Fruit fly (Drosophila melanogaster) whole organism, embryonic: ENCODE measurements around the gene CG3634.

ENCODE experiments used
- ATbp ChIP-seq: fragments of 200-800 bp; sonication (Bioruptor generic); optimal IDR thresholded peaks from 2 replicates; lab custom pipeline; 2017; ENCODE audit warnings: missing biosample characterization, mild to moderate bottlenecking, missing genetic modification characterization, missing genetic modification reagents
- Atf-2 ChIP-seq: fragments of 200-800 bp; sonication (Bioruptor generic); optimal IDR thresholded peaks from 2 replicates; lab custom pipeline; 2016; ENCODE audit warnings: missing biosample characterization, missing genetic modification characterization
- Blimp-1 ChIP-seq: fragments of 200-800 bp; sonication (Bioruptor generic); optimal IDR thresholded peaks from 3 replicates; lab custom pipeline; 2018; ENCODE audit warnings: missing biosample characterization, missing genetic modification characterization, mild to moderate bottlenecking, moderate library complexity, missing genetic modification reagents
- CG10431 ChIP-seq: fragments of 200-800 bp; sonication (Bioruptor generic); optimal IDR thresholded peaks from 3 replicates; lab custom pipeline; 2018; ENCODE audit warnings: missing biosample characterization, mild to moderate bottlenecking, missing genetic modification characterization
- CG11696 ChIP-seq: fragments of 200-800 bp; sonication (Bioruptor generic); IDR thresholded peaks from 2 replicates; pipeline ENCODE4 v1.3.6; 2022; ENCODE audit warnings: missing biosample characterization, missing genetic modification characterization
- CG14667 ChIP-seq: fragments of 200-800 bp; sonication (Bioruptor generic); IDR thresholded peaks from 2 replicates; pipeline ENCODE4 v1.3.6; 2022; ENCODE audit warnings: missing biosample characterization, missing genetic modification characterization
- CG1529 ChIP-seq: fragments of 200-800 bp; sonication (Bioruptor generic); optimal IDR thresholded peaks from 3 replicates; lab custom pipeline; 2018; ENCODE audit warnings: missing biosample characterization, missing genetic modification characterization
- CG1603 ChIP-seq: fragments of 200-800 bp; sonication (Bioruptor generic); optimal IDR thresholded peaks from 2 replicates; lab custom pipeline; 2019; ENCODE audit warnings: missing biosample characterization, mild to moderate bottlenecking, missing genetic modification characterization, moderate library complexity
- CG1832 ChIP-seq: fragments of 200-800 bp; sonication (Bioruptor generic); optimal IDR thresholded peaks from 2 replicates; lab custom pipeline; 2017; ENCODE audit warnings: missing biosample characterization, mild to moderate bottlenecking, missing genetic modification characterization, inconsistent platforms
- CG18476 ChIP-seq: fragments of 200-800 bp; sonication (Bioruptor generic); optimal IDR thresholded peaks from 2 replicates; lab custom pipeline; 2016; ENCODE audit warnings: missing biosample characterization, mild to moderate bottlenecking, missing genetic modification characterization
- CG18619 ChIP-seq: fragments of 200-800 bp; sonication (Bioruptor generic); optimal IDR thresholded peaks from 3 replicates; lab custom pipeline; 2017; ENCODE audit warnings: missing biosample characterization, mild to moderate bottlenecking, missing genetic modification characterization
- CG18764 ChIP-seq: fragments of 200-800 bp; sonication (Bioruptor generic); optimal IDR thresholded peaks from 3 replicates; lab custom pipeline; 2016; ENCODE audit warnings: missing biosample characterization, missing genetic modification characterization
- CG2202 ChIP-seq: fragments of 200-800 bp; sonication (Bioruptor generic); optimal IDR thresholded peaks from 2 replicates; lab custom pipeline; 2018; ENCODE audit warnings: missing biosample characterization, mild to moderate bottlenecking, missing genetic modification characterization
- CG30431 ChIP-seq: fragments of 200-800 bp; sonication (Bioruptor generic); optimal IDR thresholded peaks from 2 replicates; lab custom pipeline; 2017; ENCODE audit warnings: missing biosample characterization, missing genetic modification characterization
- CG43689 ChIP-seq: fragments of 200-800 bp; sonication (Bioruptor generic); IDR thresholded peaks from 2 replicates; pipeline ENCODE4 v1.3.6; 2022; ENCODE audit warnings: missing biosample characterization, missing genetic modification characterization
- CG4617 ChIP-seq: fragments of 200-800 bp; sonication (Bioruptor generic); optimal IDR thresholded peaks from 3 replicates; lab custom pipeline; 2016; ENCODE audit warnings: missing biosample characterization, missing genetic modification characterization, borderline replicate concordance
- CG4854 ChIP-seq: fragments of 200-800 bp; sonication (Bioruptor generic); optimal IDR thresholded peaks from 2 replicates; lab custom pipeline; 2016; ENCODE audit warnings: missing biosample characterization, missing genetic modification characterization, inconsistent platforms
- CG9215 ChIP-seq: fragments of 200-800 bp; sonication (Bioruptor generic); IDR thresholded peaks from 2 replicates; pipeline ENCODE4 v1.3.6; 2022; ENCODE audit warnings: missing biosample characterization, missing genetic modification characterization
- CG9817 ChIP-seq: fragments of 200-800 bp; sonication (Bioruptor generic); optimal IDR thresholded peaks from 2 replicates; lab custom pipeline; 2018; ENCODE audit warnings: missing biosample characterization, mild to moderate bottlenecking, missing genetic modification characterization, moderate library complexity
- CG9876 ChIP-seq: fragments of 200-800 bp; sonication (Bioruptor generic); optimal IDR thresholded peaks from 2 replicates; lab custom pipeline; 2016; ENCODE audit warnings: missing biosample characterization, missing genetic modification characterization
- D19A ChIP-seq: fragments of 200-800 bp; optimal IDR thresholded peaks from 3 replicates; lab custom pipeline; 2019; ENCODE audit warnings: missing biosample characterization, mild to moderate bottlenecking, missing genetic modification characterization, moderate library complexity
- Dad ChIP-seq: fragments of 200-800 bp; sonication (Bioruptor generic); optimal IDR thresholded peaks from 3 replicates; lab custom pipeline; 2016; ENCODE audit warnings: missing biosample characterization, missing genetic modification characterization
- Deaf1 ChIP-seq: fragments of 200-800 bp; optimal IDR thresholded peaks from 3 replicates; lab custom pipeline; 2019; ENCODE audit warnings: missing biosample characterization, mild to moderate bottlenecking, missing genetic modification characterization, moderate library complexity
- Ets97D ChIP-seq: fragments of 200-800 bp; sonication (Bioruptor generic); optimal IDR thresholded peaks from 3 replicates; lab custom pipeline; 2016; ENCODE audit warnings: missing biosample characterization, missing genetic modification characterization
- Fer2 ChIP-seq: fragments of 200-800 bp; sonication (Bioruptor generic); optimal IDR thresholded peaks from 2 replicates; lab custom pipeline; 2018; ENCODE audit warnings: missing biosample characterization, mild to moderate bottlenecking, missing genetic modification characterization, moderate library complexity
- Hsf ChIP-seq: fragments of 200-800 bp; sonication (Bioruptor generic); optimal IDR thresholded peaks from 3 replicates; lab custom pipeline; 2016; ENCODE audit warnings: missing biosample characterization, missing genetic modification characterization
- MBD-R2 ChIP-seq: fragments of 200-800 bp; sonication (Bioruptor generic); IDR thresholded peaks from 2 replicates; pipeline ENCODE4 v1.3.6; 2022; ENCODE audit warnings: missing biosample characterization, missing genetic modification characterization
- Med ChIP-seq: fragments of 200-800 bp; sonication (Bioruptor generic); peaks from one replicate; lab custom pipeline; 2016; ENCODE audit warnings: missing biosample characterization, missing genetic modification characterization, mild to moderate bottlenecking, inconsistent platforms, moderate library complexity
- Myb ChIP-seq: fragments of 200-800 bp; sonication (Bioruptor generic); optimal IDR thresholded peaks from 2 replicates; lab custom pipeline; 2016; ENCODE audit warnings: missing biosample characterization, missing genetic modification characterization
- Nf-YA ChIP-seq: fragments of 200-800 bp; sonication (Bioruptor generic); IDR thresholded peaks from 2 replicates; pipeline ENCODE4 v1.3.6; 2022; ENCODE audit warnings: missing biosample characterization, missing genetic modification characterization
- Sry-β ChIP-seq: fragments of 200-800 bp; sonication (Bioruptor generic); optimal IDR thresholded peaks from 2 replicates; lab custom pipeline; 2018; ENCODE audit warnings: missing biosample characterization, mild to moderate bottlenecking, missing genetic modification characterization, moderate library complexity
- Sry-δ ChIP-seq: fragments of 200-800 bp; sonication (Bioruptor generic); optimal IDR thresholded peaks from 2 replicates; lab custom pipeline; 2016; ENCODE audit warnings: missing biosample characterization, missing genetic modification characterization
- YL-1 ChIP-seq: fragments of 200-800 bp; sonication (Bioruptor generic); optimal IDR thresholded peaks from 3 replicates; lab custom pipeline; 2017; ENCODE audit warnings: missing biosample characterization, mild to moderate bottlenecking, missing genetic modification characterization
- aop ChIP-seq: fragments of 200-800 bp; sonication (Bioruptor generic); IDR thresholded peaks from 2 replicates; pipeline ENCODE4 v1.3.6; 2022; ENCODE audit warnings: missing biosample characterization, missing genetic modification characterization
- ash1 ChIP-seq: fragments of 200-800 bp; sonication (Bioruptor generic); optimal IDR thresholded peaks from 2 replicates; lab custom pipeline; 2018; ENCODE audit warnings: missing biosample characterization, mild to moderate bottlenecking, missing genetic modification characterization
- bcd ChIP-seq: fragments of 200-800 bp; sonication (Bioruptor generic); optimal IDR thresholded peaks from 2 replicates; lab custom pipeline; 2017; ENCODE audit warnings: missing biosample characterization, mild to moderate bottlenecking, missing genetic modification characterization
- dati ChIP-seq: fragments of 200-800 bp; sonication (Bioruptor generic); IDR thresholded peaks from 2 replicates; pipeline ENCODE4 v1.3.6; 2022; ENCODE audit warnings: missing biosample characterization, missing genetic modification characterization
- ewg ChIP-seq: fragments of 200-800 bp; sonication (Bioruptor generic); optimal IDR thresholded peaks from 3 replicates; lab custom pipeline; 2017; ENCODE audit warnings: mild to moderate bottlenecking, missing biosample characterization, missing genetic modification reagents, missing genetic modification characterization
- kay ChIP-seq: fragments of 200-800 bp; sonication (Bioruptor generic); optimal IDR thresholded peaks from 2 replicates; lab custom pipeline; 2016; ENCODE audit warnings: missing biosample characterization, missing genetic modification characterization
- luna ChIP-seq: fragments of 200-800 bp; sonication (Bioruptor generic); optimal IDR thresholded peaks from 2 replicates; lab custom pipeline; 2016; ENCODE audit warnings: missing biosample characterization, missing genetic modification characterization
- mam ChIP-seq: fragments of 200-800 bp; sonication (Bioruptor generic); optimal IDR thresholded peaks from 3 replicates; lab custom pipeline; 2016; ENCODE audit warnings: missing biosample characterization, missing genetic modification characterization
- org-1 ChIP-seq: fragments of 200-800 bp; sonication (Bioruptor generic); optimal IDR thresholded peaks from 2 replicates; lab custom pipeline; 2017; ENCODE audit warnings: missing biosample characterization, missing genetic modification characterization
- pita ChIP-seq: fragments of 200-800 bp; sonication (Bioruptor generic); optimal IDR thresholded peaks from 2 replicates; lab custom pipeline; 2017; ENCODE audit warnings: missing biosample characterization, mild to moderate bottlenecking, missing genetic modification characterization
- pzg ChIP-seq: fragments of 200-800 bp; sonication (Bioruptor generic); optimal IDR thresholded peaks from 3 replicates; lab custom pipeline; 2018; ENCODE audit warnings: missing biosample characterization, mild to moderate bottlenecking, missing genetic modification characterization, moderate library complexity
- sc ChIP-seq, 3 experiments: fragments of >200 bp in 2 of 3; fragments of 200-800 bp in 1 of 3; sonication (Bioruptor generic) in 1 of 3; optimal IDR thresholded peaks; 2 replicates in 2 of 3; 3 replicates in 1 of 3; lab custom pipeline; 2017; ENCODE audit warnings: mild to moderate bottlenecking in 1 of 3, missing biosample characterization in 1 of 3, missing genetic modification characterization in 1 of 3, missing genetic modification reagents in 1 of 3
- scrt ChIP-seq: fragments of 200-800 bp; sonication (Bioruptor generic); optimal IDR thresholded peaks from 2 replicates; lab custom pipeline; 2018; ENCODE audit warnings: missing biosample characterization, mild to moderate bottlenecking, missing genetic modification characterization, moderate library complexity
- unc-4 ChIP-seq: fragments of 200-800 bp; sonication (Bioruptor generic); IDR thresholded peaks from 2 replicates; pipeline ENCODE4 v1.3.6; 2022; ENCODE audit warnings: missing biosample characterization, missing genetic modification characterization; ENCODE audit not compliant: partially characterized antibody
- vfl ChIP-seq: fragments of 200-800 bp; sonication (Bioruptor generic); optimal IDR thresholded peaks from 2 replicates; lab custom pipeline; 2016; ENCODE audit warnings: missing biosample characterization, missing genetic modification characterization
- vvl ChIP-seq: fragments of 200-800 bp; sonication (Bioruptor generic); IDR thresholded peaks from 2 replicates; pipeline ENCODE4 v1.3.6; 2022; ENCODE audit warnings: missing biosample characterization, missing genetic modification characterization

CG3634 gene

DNA sequence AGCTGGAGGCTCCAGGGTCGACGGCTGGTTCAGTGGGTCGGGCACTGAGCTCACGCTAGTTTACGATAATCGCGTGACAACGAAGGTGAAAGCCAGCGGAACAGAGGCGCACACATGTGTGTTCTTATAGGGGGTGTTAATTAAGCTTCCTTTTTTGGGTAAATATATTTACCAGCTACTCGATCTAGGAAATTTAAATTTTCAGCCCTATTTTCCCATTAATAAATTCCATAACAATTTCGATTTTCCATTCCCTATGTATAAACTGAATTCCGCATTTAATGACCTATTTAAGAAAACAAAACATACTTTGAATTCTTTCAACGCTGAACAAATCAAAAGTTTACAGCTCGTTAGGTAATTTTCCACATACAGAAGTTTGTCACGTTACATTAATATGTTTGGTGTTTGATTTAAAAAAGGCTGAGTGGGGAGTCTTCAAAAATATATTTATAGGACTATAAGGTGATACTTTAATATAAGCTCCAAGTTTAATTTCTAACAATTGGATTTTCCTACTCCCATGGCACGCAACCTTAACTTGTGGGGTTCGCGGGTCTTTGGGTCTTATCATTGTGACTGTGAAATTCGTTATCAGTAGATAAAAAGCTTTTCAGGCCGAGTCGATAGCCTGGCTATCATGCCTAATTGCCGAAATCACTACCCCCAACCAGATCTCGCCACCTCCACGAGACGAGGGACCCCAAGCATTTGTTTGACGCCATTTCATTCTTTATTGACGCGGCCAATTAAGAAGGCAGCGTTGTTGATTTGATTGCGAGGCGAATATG, 28.2 kb upstream of the CG3634 start, which contains the start of gene CG13255 (continued):
- TF ChIP-seq Blimp-1 (GFP tag; lab: Kevin White, UChicago): peak; percentile 24
- no peak for TF ChIP-seq Hsf
- TF ChIP-seq ewg (GFP tag; lab: Kevin White, UChicago): no peak
- peak; percentile 7 for TF ChIP-seq ATbp (GFP tag; lab: Kevin White, UChicago)
- no peak for TF ChIP-seq CG1832 (GFP tag; lab: Kevin White, UChicago)
- no peak for TF ChIP-seq CG1603 (tag; lab: Kevin White, UChicago)
- TF ChIP-seq pzg: no peak
- TF ChIP-seq CG14667 (GFP tag; lab: Robert Waterston, UW): no peak
- TF ChIP-seq YL-1 (GFP tag; lab: Kevin White, UChicago): no peak
- no peak for TF ChIP-seq sc (optimal IDR thresholded peaks at IDR 0.05; lab: Kevin White, UChicago)
- TF ChIP-seq sc (GFP tag; optimal IDR thresholded peaks at IDR 0.05; lab: Kevin White, UChicago): no peak
- TF ChIP-seq D19A (tag; lab: Kevin White, UChicago): peak; percentile 16
- TF ChIP-seq kay (GFP tag; lab: Kevin White, UChicago): no peak
- TF ChIP-seq dati: no peak
- no peak for TF ChIP-seq Deaf1 (tag; lab: Kevin White, UChicago)
- TF ChIP-seq org-1: peak; percentile 59
- no peak for TF ChIP-seq CG18764 (GFP tag; lab: Kevin White, UChicago)
- no peak for TF ChIP-seq MBD-R2 (GFP tag; lab: Robert Waterston, UW)
- TF ChIP-seq CG9817 (tag; lab: Kevin White, UChicago): peak; percentile 18
- no peak for TF ChIP-seq aop (GFP tag; lab: Robert Waterston, UW)
- TF ChIP-seq Myb (GFP tag; lab: Kevin White, UChicago): peak; percentile 36
- TF ChIP-seq Sry-β (GFP tag; lab: Kevin White, UChicago): no peak
- TF ChIP-seq unc-4 (GFP tag; lab: Robert Waterston, UW): no peak
- TF ChIP-seq Med: peak; percentile 74
- no peak for TF ChIP-seq CG10431 (GFP tag; lab: Kevin White, UChicago)
- no peak for TF ChIP-seq Nf-YA (GFP tag; lab: Robert Waterston, UW)
- TF ChIP-seq scrt (GFP tag; lab: Kevin White, UChicago): no peak
- no peak for TF ChIP-seq Ets97D (GFP tag; lab: Kevin White, UChicago)
- no peak for TF ChIP-seq pita (GFP tag; lab: Kevin White, UChicago)
- TF ChIP-seq Sry-δ (GFP tag; lab: Kevin White, UChicago): no peak
- peak; percentile 43 for TF ChIP-seq bcd
- no peak for TF ChIP-seq CG2202 (tag; lab: Kevin White, UChicago)
- no peak for TF ChIP-seq CG4617 (GFP tag; lab: Kevin White, UChicago)
- TF ChIP-seq CG1529 (GFP tag; lab: Kevin White, UChicago): peak; percentile 12
- peak; percentile 14 for TF ChIP-seq vfl (GFP tag; lab: Kevin White, UChicago)
- no peak for TF ChIP-seq CG9876 (GFP tag; lab: Kevin White, UChicago)
- no peak for TF ChIP-seq luna (GFP tag; lab: Kevin White, UChicago)
- TF ChIP-seq mam (GFP tag; lab: Kevin White, UChicago): peak; percentile 61
- no peak for TF ChIP-seq CG18476 (GFP tag; lab: Kevin White, UChicago)
- no peak for TF ChIP-seq Dad (GFP tag; lab: Kevin White, UChicago)
- TF ChIP-seq CG43689 (GFP tag; lab: Robert Waterston, UW): no peak
- TF ChIP-seq Atf-2 (GFP tag; lab: Kevin White, UChicago): peak; percentile 23
- TF ChIP-seq Fer2 (tag; lab: Kevin White, UChicago): no peak
- TF ChIP-seq CG4854 (GFP tag; lab: Kevin White, UChicago): no peak
- TF ChIP-seq CG9215 (GFP tag; lab: Robert Waterston, UW): peak; percentile 36; the same call in 1 of the 2 replicates
- no peak for TF ChIP-seq vvl
- TF ChIP-seq ash1 (GFP tag; lab: Kevin White, UChicago): no peak
- TF ChIP-seq CG18619 (GFP tag; lab: Kevin White, UChicago): peak; percentile 38
- TF ChIP-seq CG30431: no peak
- no peak for TF ChIP-seq CG11696 (GFP tag; lab: Robert Waterston, UW)
- TF ChIP-seq, all 482 proteins: peak for 144
